Fruit fly (Drosophila melanogaster) Kc167 (cell line): ENCODE measurements around the gene stnB.

Experiments used
- Myc ChIP-seq: fragments of >200 bp; optimal IDR thresholded peaks from 2 replicates; lab custom pipeline; 2017; ENCODE audit warnings: missing external identifiers
- Sin3A ChIP-seq: fragments of >200 bp; optimal IDR thresholded peaks from 2 replicates; lab custom pipeline; 2018; ENCODE audit warnings: missing external identifiers
- h ChIP-seq: fragments of >200 bp; optimal IDR thresholded peaks from 3 replicates; lab custom pipeline; 2018; ENCODE audit warnings: missing external identifiers
- insv ChIP-seq: fragments of >200 bp; optimal IDR thresholded peaks from 3 replicates; lab custom pipeline; 2018; ENCODE audit warnings: missing external identifiers
- psq ChIP-seq: fragments of >200 bp; optimal IDR thresholded peaks from 2 replicates; lab custom pipeline; 2017; ENCODE audit warnings: missing external identifiers
- ttk ChIP-seq: sonication (Bioruptor generic); optimal IDR thresholded peaks from 2 replicates; lab custom pipeline; 2017; ENCODE audit warnings: missing external identifiers

Gene stnB

DNA sequence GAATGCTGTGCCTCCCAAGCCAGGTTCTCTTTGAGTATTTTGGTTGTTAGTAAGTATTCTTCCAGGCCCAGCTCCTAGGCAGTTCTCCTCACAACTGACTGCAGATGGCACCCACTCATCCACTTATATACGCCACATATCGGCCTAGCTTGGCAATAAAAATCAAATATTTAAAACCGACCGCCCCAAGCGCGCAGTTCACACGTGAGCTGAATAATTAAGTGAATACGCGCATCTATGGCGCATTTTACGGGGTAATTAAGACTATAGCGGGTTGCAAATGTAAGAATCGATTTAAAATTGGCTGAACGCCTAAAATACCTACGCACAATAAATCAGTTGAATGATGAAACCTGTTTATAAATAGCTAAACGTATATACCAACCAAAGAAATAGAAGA lies 44.5 kb downstream of the stnB start, which contains the start of gene CG40486:
CG40486 (minus strand) TSS at position 101 of the 400 bp plus-strand sequence.
- TF ChIP-seq Myc (lab: Kevin White, UChicago) (no peak), insv (lab: Kevin White, UChicago) (no peak), Sin3A (no peak), psq (lab: Kevin White, UChicago) (no peak), ttk (lab: Kevin White, UChicago) (no peak), h (lab: Kevin White, UChicago) (no peak)

DNA sequence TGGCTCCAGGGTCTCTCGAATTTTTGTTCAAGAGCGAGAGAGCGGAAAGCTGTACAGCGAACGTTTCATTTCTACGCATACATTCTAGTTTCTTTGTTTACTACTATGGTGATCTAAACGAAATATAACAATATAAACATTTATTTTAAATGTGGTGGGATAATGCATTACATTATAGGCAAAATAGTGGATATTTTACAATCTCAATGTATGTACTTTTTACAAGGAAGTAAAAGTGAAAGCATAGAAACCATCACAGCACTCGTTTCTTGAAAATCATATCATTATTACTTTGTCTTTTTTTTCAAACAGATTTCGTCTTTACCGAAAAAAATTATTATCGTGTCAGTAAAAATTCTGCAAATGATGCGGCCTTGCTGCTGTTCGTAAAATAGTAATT lies 59.4 kb downstream of the stnB start, which contains the start of gene Cnep1r1:
Cnep1r1 (plus strand) TSS at position 301 of the 400 bp plus-strand sequence.
- TF ChIP-seq insv (lab: Kevin White, UChicago) (no peak), ttk (lab: Kevin White, UChicago) (no peak), Sin3A (no peak), Myc (lab: Kevin White, UChicago) (no peak), h (lab: Kevin White, UChicago) (no peak), psq (lab: Kevin White, UChicago) (no peak)
